Fruit fly (Drosophila melanogaster): ENCODE measurements around the gene PIG-H.

PIG-H gene

DNA sequence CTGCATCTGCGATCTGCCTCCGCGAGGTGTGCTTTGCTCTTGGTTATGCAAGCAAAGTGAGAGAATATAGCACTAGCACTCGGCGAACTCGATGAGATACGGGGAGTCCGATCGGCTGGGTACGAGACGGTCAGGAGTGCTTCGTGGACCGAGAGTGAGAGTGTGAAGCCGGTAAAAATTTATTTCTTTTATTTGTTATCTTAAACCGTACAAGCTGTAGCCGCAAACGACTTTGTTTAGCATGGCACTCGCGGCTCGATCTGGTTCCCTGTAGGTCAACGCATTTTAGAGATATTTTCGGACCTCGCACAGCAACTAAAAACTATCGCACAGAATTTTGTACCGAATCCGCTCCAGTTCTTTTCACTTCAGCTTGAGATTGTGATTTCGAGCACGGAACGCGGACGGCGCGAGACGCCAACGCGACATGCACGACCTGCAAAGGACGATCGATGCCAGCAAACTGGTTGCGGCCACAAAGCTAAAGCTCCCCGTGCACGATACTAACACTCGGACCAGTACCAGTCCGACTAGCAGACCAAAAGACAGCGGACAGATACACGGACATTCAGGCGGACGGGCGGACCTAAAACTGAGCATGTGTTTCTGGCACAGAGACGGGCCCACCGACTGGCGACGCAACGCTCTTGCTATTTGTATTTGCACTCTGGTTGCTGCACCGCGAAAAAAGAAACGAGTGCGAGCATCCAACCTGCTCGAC, 32.9 kb upstream of the PIG-H start (continued):
- TF ChIP-seq CG9932 (GFP tag; IDR thresholded peaks at IDR 0.05) (no peak), Elba2 (GFP tag; optimal IDR thresholded peaks at IDR 0.05) (no peak), NC2α (GFP tag; optimal IDR thresholded peaks at IDR 0.05) (no peak), Deaf1 (tag; optimal IDR thresholded peaks at IDR 0.05) (peak; percentile 49)

DNA sequence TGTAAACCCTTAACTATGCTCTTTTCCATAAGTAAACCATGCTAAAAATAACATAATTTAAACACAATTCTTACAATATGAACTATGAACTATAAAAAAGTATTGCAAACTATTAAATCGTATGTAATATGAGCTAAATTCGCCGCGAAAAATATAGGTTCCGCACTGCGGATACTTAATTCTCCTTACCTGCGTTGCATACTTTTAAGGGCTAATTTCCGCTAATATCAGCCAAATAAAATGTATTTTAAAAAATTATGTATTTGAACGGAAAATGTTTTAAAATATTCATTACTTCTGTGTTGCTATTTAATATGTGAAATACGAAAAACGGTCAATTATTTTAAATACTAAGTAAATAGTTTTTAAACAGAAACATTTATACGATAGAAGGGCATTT, 32.3 kb upstream of the PIG-H start, which contains the start of gene dsx:
TSS of gene dsx (minus strand) at position 62 of the 400 bp plus-strand sequence.
- TF ChIP-seq HHEX (GFP tag; optimal IDR thresholded peaks at IDR 0.05) (no peak), da (GFP tag; optimal IDR thresholded peaks at IDR 0.05) (no peak), CG32532 (GFP tag; IDR thresholded peaks at IDR 0.05) (no peak), z (GFP tag; IDR thresholded peaks at IDR 0.05) (no peak), Side (GFP tag; optimal IDR thresholded peaks at IDR 0.05) (no peak), pho (GFP tag; optimal IDR thresholded peaks at IDR 0.05) (no peak), D19A (tag; optimal IDR thresholded peaks at IDR 0.05) (peak; percentile 7), inv (GFP tag; IDR thresholded peaks at IDR 0.05; ENCODE audit: partially characterized antibody) (no peak), ken (GFP tag; IDR thresholded peaks at IDR 0.05) (no peak), CG7928 (GFP tag; optimal IDR thresholded peaks at IDR 0.05) (no peak), sr (GFP tag; IDR thresholded peaks at IDR 0.05) (no peak), CG10274 (GFP tag; optimal IDR thresholded peaks at IDR 0.05) (peak; percentile 78), lbe (GFP tag; optimal IDR thresholded peaks at IDR 0.05) (no peak), CG6683 (GFP tag; optimal IDR thresholded peaks at IDR 0.05) (no peak), gro (GFP tag; optimal IDR thresholded peaks at IDR 0.05) (no peak), CG14050 (GFP tag; IDR thresholded peaks at IDR 0.05) (no peak), dan (GFP tag; IDR thresholded peaks at IDR 0.05) (no peak), tap (tag; optimal IDR thresholded peaks at IDR 0.05) (no peak), ase (GFP tag; IDR thresholded peaks at IDR 0.05) (no peak), CG17361 (GFP tag; IDR thresholded peaks at IDR 0.05) (0 out of 3 replicates have a peak, but pooled peaks have one; percentile 18), sna (GFP tag; IDR thresholded peaks at IDR 0.05; ENCODE audit: partially characterized antibody) (no peak), ci (GFP tag; IDR thresholded peaks at IDR 0.05) (no peak), bab2 (GFP tag; optimal IDR thresholded peaks at IDR 0.05) (no peak), HLH3B (GFP tag; IDR thresholded peaks at IDR 0.05) (no peak), CG43689 (GFP tag; IDR thresholded peaks at IDR 0.05) (no peak), sens-2 (GFP tag; IDR thresholded peaks at IDR 0.05) (no peak)

dm6 chr3R:7967801-7968200, 31.8 kb upstream of the PIG-H start:
- TF ChIP-seq yki (optimal IDR thresholded peaks at IDR 0.05) (peak; percentile 29), CG17328 (GFP tag; IDR thresholded peaks at IDR 0.05) (no peak), sima (GFP tag; optimal IDR thresholded peaks at IDR 0.05) (no peak), Awh (GFP tag; IDR thresholded peaks at IDR 0.05) (no peak), CG5180 (GFP tag; optimal IDR thresholded peaks at IDR 0.05) (peak; percentile 34), CG30431 (GFP tag; optimal IDR thresholded peaks at IDR 0.05) (no peak), gro (GFP tag; optimal IDR thresholded peaks at IDR 0.05) (no peak), phol (tag; optimal IDR thresholded peaks at IDR 0.05) (no peak), Dll (GFP tag; IDR thresholded peaks at IDR 0.05; ENCODE audit: partially characterized antibody) (peak; percentile 55; the same call in 1 of the 4 replicates), CG6254 (GFP tag; optimal IDR thresholded peaks at IDR 0.05) (no peak), CG1603 (tag; optimal IDR thresholded peaks at IDR 0.05) (no peak), CG14710 (tag; optimal IDR thresholded peaks at IDR 0.05) (no peak), CG6765 (GFP tag; optimal IDR thresholded peaks at IDR 0.05) (no peak), btn (GFP tag; optimal IDR thresholded peaks at IDR 0.05) (no peak), CG3163 (GFP tag; optimal IDR thresholded peaks at IDR 0.05) (peak; percentile 12), danr (GFP tag; IDR thresholded peaks at IDR 0.05) (no peak), nom (GFP tag; optimal IDR thresholded peaks at IDR 0.05) (peak; percentile 85), CG11504 (tag; optimal IDR thresholded peaks at IDR 0.05) (peak; percentile 59), lbe (GFP tag; optimal IDR thresholded peaks at IDR 0.05) (peak; percentile 67), CG10462 (GFP tag; optimal IDR thresholded peaks at IDR 0.05) (no peak), GATAe (GFP tag; conservative IDR thresholded peaks at IDR 0.05) (no peak), NC2β (GFP tag; optimal IDR thresholded peaks at IDR 0.05) (no peak), sens-2 (GFP tag; IDR thresholded peaks at IDR 0.05) (no peak)

Data from whole organism, embryonic.